Worm (Caenorhabditis elegans) whole organism, L1 larva: Measurements from ENCODE around the gene Y110A2AL.3.

Experiments
- ceh-88 ChIP-seq: fragments of 200-800 bp; sonication (Bioruptor generic); IDR thresholded peaks from 2 replicates; pipeline ENCODE4 v1.3.6; 2022; ENCODE audit warnings: missing genetic modification characterization, missing compliant biosample characterization
- ces-1 ChIP-seq: fragments of 150-350 bp; optimal IDR thresholded peaks from 2 replicates; lab custom pipeline; 2014; ENCODE audit warnings: missing biosample characterization, missing genetic modification reagents, missing genetic modification characterization
- efl-1 ChIP-seq, 4 experiments: fragments of 150-350 bp; optimal IDR thresholded peaks in 3 of 4; peaks in 1 of 4; 1 replicate in 1 of 4; 2 replicates in 3 of 4; lab custom pipeline; 2014; ENCODE audit warnings: missing biosample characterization in 2 of 4, missing genetic modification characterization in 2 of 4, missing genetic modification reagents in 2 of 4
- lin-39 ChIP-seq: fragments of 150-350 bp; optimal IDR thresholded peaks from 2 replicates; lab custom pipeline; 2014; ENCODE audit warnings: missing biosample characterization, missing genetic modification reagents, missing genetic modification characterization
- lsy-2 ChIP-seq, 2 experiments: fragments of 150-350 bp; optimal IDR thresholded peaks; 2 replicates each; lab custom pipeline; 2014; ENCODE audit warnings: missing biosample characterization in 2 of 2, missing genetic modification characterization in 2 of 2
- nhr-237 ChIP-seq: fragments of 150-350 bp; optimal IDR thresholded peaks from 2 replicates; lab custom pipeline; 2014; ENCODE audit warnings: missing biosample characterization, missing genetic modification characterization
- nhr-76 ChIP-seq: sonication (generic microtip); optimal IDR thresholded peaks from 2 replicates; lab custom pipeline; 2017; ENCODE audit warnings: missing biosample characterization, missing genetic modification characterization
- nhr-77 ChIP-seq: fragments of 150-350 bp; optimal IDR thresholded peaks from 2 replicates; lab custom pipeline; 2014; ENCODE audit warnings: missing biosample characterization, missing genetic modification characterization
- nhr-84 ChIP-seq: sonication (generic microtip); optimal IDR thresholded peaks from 2 replicates; lab custom pipeline; 2017; ENCODE audit warnings: missing biosample characterization, missing genetic modification characterization
- skn-1 ChIP-seq: fragments of 150-350 bp; optimal IDR thresholded peaks from 2 replicates; lab custom pipeline; 2014; ENCODE audit warnings: missing biosample characterization, missing genetic modification characterization
- unc-130 ChIP-seq: fragments of 150-350 bp; optimal IDR thresholded peaks from 2 replicates; lab custom pipeline; 2017; ENCODE audit warnings: missing biosample characterization, missing genetic modification characterization, inconsistent platforms

ce11 chrII:2858851-2859250 lies 8.0 kb upstream of the Y110A2AL.3 start:
- TF ChIP-seq nhr-77 (tag; lab: Kevin White, UChicago) (no peak), nhr-84 (tag; lab: Kevin White, UChicago) (no peak), nhr-76 (tag; lab: Kevin White, UChicago) (no peak), lsy-2 (tag; optimal IDR thresholded peaks at IDR 0.05; lab: Kevin White, UChicago) (no peak), skn-1 (tag; lab: Kevin White, UChicago) (no peak), nhr-237 (no peak), ces-1 (GFP tag; lab: Kevin White, UChicago) (no peak), unc-130 (tag; lab: Kevin White, UChicago) (no peak), ceh-88 (GFP tag; lab: Robert Waterston, UW) (no peak), lin-39 (no peak), efl-1 (optimal IDR thresholded peaks at IDR 0.05; lab: Kevin White, UChicago) (no peak), efl-1 (GFP tag; optimal IDR thresholded peaks at IDR 0.05 in 1 of 2; lab: Kevin White, UChicago) (no peak)
